Fruit fly (Drosophila melanogaster) whole organism, wandering third instar larva: ENCODE data around the gene CG13311.
A peak's percentile ranks its signal among the peaks of the same experiment; 100 is the strongest.

Experiments used
- Abd-B ChIP-seq: fragments of >200 bp; optimal IDR thresholded peaks from 2 replicates; lab custom pipeline; 2017; ENCODE audit warnings: missing biosample characterization, missing genetic modification characterization
- CG32264 ChIP-seq: fragments of 200-800 bp; sonication (Bioruptor generic); optimal IDR thresholded peaks from 2 replicates; lab custom pipeline; 2016; ENCODE audit warnings: missing biosample characterization, missing genetic modification characterization
- CG9705 ChIP-seq: fragments of 200-800 bp; sonication (Bioruptor generic); optimal IDR thresholded peaks from 2 replicates; lab custom pipeline; 2018; ENCODE audit warnings: missing biosample characterization, mild to moderate bottlenecking, missing genetic modification characterization
- CrebA ChIP-seq: fragments of 200-800 bp; sonication (Bioruptor generic); optimal IDR thresholded peaks from 2 replicates; lab custom pipeline; 2016; ENCODE audit warnings: missing biosample characterization, mild to moderate bottlenecking, missing genetic modification characterization, borderline replicate concordance
- Dif ChIP-seq: fragments of 200-275, 200-300 bp; sonication (Bioruptor generic); optimal IDR thresholded peaks from 2 replicates; lab custom pipeline; 2018; ENCODE audit warnings: missing biosample characterization, missing genetic modification characterization; ENCODE audit not compliant: partially characterized antibody
- GATAd ChIP-seq: sonication (Bioruptor generic); optimal IDR thresholded peaks from 2 replicates; lab custom pipeline; 2016; ENCODE audit warnings: missing biosample characterization, missing genetic modification characterization
- HLH106 ChIP-seq: fragments of 200-800 bp; optimal IDR thresholded peaks from 3 replicates; lab custom pipeline; 2019; ENCODE audit warnings: missing biosample characterization, mild to moderate bottlenecking, missing genetic modification characterization, moderate library complexity
- Hnf4 ChIP-seq: fragments of 200-800 bp; sonication (Bioruptor generic); optimal IDR thresholded peaks from 2 replicates; lab custom pipeline; 2016; ENCODE audit warnings: missing biosample characterization, mild to moderate bottlenecking, missing genetic modification characterization
- Hr78 ChIP-seq: fragments of >200 bp; optimal IDR thresholded peaks from 2 replicates; lab custom pipeline; 2017; ENCODE audit warnings: missing biosample characterization, missing genetic modification characterization
- Hr83 ChIP-seq: fragments of 200-300 bp; sonication (Bioruptor generic); optimal IDR thresholded peaks from 2 replicates; lab custom pipeline; 2016; ENCODE audit warnings: missing biosample characterization, mild to moderate bottlenecking, missing genetic modification characterization, moderate library complexity; ENCODE audit not compliant: poor library complexity, severe bottlenecking
- Jra ChIP-seq: sonication (Bioruptor generic); optimal IDR thresholded peaks from 2 replicates; lab custom pipeline; 2016; ENCODE audit warnings: missing biosample characterization, missing genetic modification characterization
- Mio ChIP-seq: sonication (Bioruptor generic); optimal IDR thresholded peaks from 2 replicates; lab custom pipeline; 2016; ENCODE audit warnings: missing biosample characterization, missing genetic modification characterization
- Myc ChIP-seq: fragments of >200 bp; optimal IDR thresholded peaks from 2 replicates; lab custom pipeline; 2017
- N ChIP-seq: fragments of >200 bp; optimal IDR thresholded peaks from 2 replicates; lab custom pipeline; 2018; ENCODE audit warnings: missing biosample characterization, missing external identifiers, missing genetic modification characterization
- OdsH ChIP-seq: fragments of 200-800 bp; sonication (Bioruptor generic); optimal IDR thresholded peaks from 2 replicates; lab custom pipeline; 2016; ENCODE audit warnings: missing biosample characterization, mild to moderate bottlenecking, missing genetic modification characterization
- Rel ChIP-seq, 2 experiments: fragments of 200-800 bp; sonication (Bioruptor generic) in 1 of 2; optimal IDR thresholded peaks; 2 replicates in 1 of 2; 3 replicates in 1 of 2; lab custom pipeline; 2016 to 2019; ENCODE audit warnings: mild to moderate bottlenecking in 2 of 2, missing biosample characterization in 2 of 2, missing genetic modification characterization in 2 of 2, moderate library complexity in 1 of 2
- Sp1 ChIP-seq: fragments of 200-800 bp; sonication (Bioruptor generic); optimal IDR thresholded peaks from 3 replicates; lab custom pipeline; 2019; ENCODE audit warnings: missing biosample characterization, mild to moderate bottlenecking, missing genetic modification characterization, moderate library complexity
- Vsx2 ChIP-seq: fragments of 200-300, 225-300 bp; sonication (Bioruptor generic); optimal IDR thresholded peaks from 2 replicates; lab custom pipeline; 2018; ENCODE audit warnings: missing biosample characterization, missing genetic modification characterization; ENCODE audit not compliant: partially characterized antibody
- br ChIP-seq: fragments of 200-800 bp; sonication (Bioruptor generic); optimal IDR thresholded peaks from 2 replicates; lab custom pipeline; 2016; ENCODE audit warnings: missing biosample characterization, missing genetic modification characterization
- brk ChIP-seq: fragments of 200-800 bp; sonication (Bioruptor generic); optimal IDR thresholded peaks from 2 replicates; lab custom pipeline; 2016; ENCODE audit warnings: missing biosample characterization, mild to moderate bottlenecking, missing genetic modification characterization
- dl ChIP-seq, 2 experiments: fragments of 175-275, 200-275 bp in 1 of 2; fragments of 200-275 bp in 1 of 2; sonication (Bioruptor generic); optimal IDR thresholded peaks; lab custom pipeline; 2018; ENCODE audit warnings: mild to moderate bottlenecking in 2 of 2, missing biosample characterization in 2 of 2, missing genetic modification characterization in 2 of 2, moderate library complexity in 2 of 2; ENCODE audit not compliant: partially characterized antibody in 2 of 2, insufficient read depth in 1 of 2
- dmrt93B ChIP-seq: fragments of 200-800 bp; sonication (Bioruptor generic); optimal IDR thresholded peaks from 2 replicates; lab custom pipeline; 2018; ENCODE audit warnings: missing biosample characterization, mild to moderate bottlenecking, missing genetic modification characterization
- dsf ChIP-seq: sonication (Bioruptor generic); optimal IDR thresholded peaks from 2 replicates; lab custom pipeline; 2016; ENCODE audit warnings: missing biosample characterization, missing genetic modification characterization, borderline replicate concordance
- ey ChIP-seq: fragments of 200-800 bp; sonication (Bioruptor generic); optimal IDR thresholded peaks from 2 replicates; lab custom pipeline; 2016; ENCODE audit warnings: missing biosample characterization, missing genetic modification characterization
- foxo ChIP-seq, 2 experiments: fragments of 200-800 bp; sonication (Bioruptor generic); optimal IDR thresholded peaks; 2 replicates in 1 of 2; 3 replicates in 1 of 2; lab custom pipeline; 2016 to 2017; ENCODE audit warnings: missing biosample characterization in 2 of 2, missing genetic modification characterization in 2 of 2
- fru ChIP-seq: fragments of 200-800 bp; sonication (Bioruptor generic); optimal IDR thresholded peaks from 3 replicates; lab custom pipeline; 2016; ENCODE audit warnings: missing biosample characterization, mild to moderate bottlenecking, missing genetic modification characterization
- h ChIP-seq: fragments of 200-800 bp; sonication (Bioruptor generic); optimal IDR thresholded peaks from 3 replicates; lab custom pipeline; 2016; ENCODE audit warnings: missing biosample characterization, mild to moderate bottlenecking, missing genetic modification characterization
- jim ChIP-seq: fragments of 175-275, 200-325 bp; sonication (Bioruptor generic); optimal IDR thresholded peaks from 2 replicates; lab custom pipeline; 2016; ENCODE audit warnings: missing biosample characterization, mild to moderate bottlenecking, missing genetic modification characterization
- lola ChIP-seq: fragments of >200 bp; optimal IDR thresholded peaks from 2 replicates; lab custom pipeline; 2017; ENCODE audit warnings: missing biosample characterization, missing genetic modification characterization
- pan ChIP-seq: fragments of >200 bp; optimal IDR thresholded peaks from 2 replicates; lab custom pipeline; 2017
- psq ChIP-seq: fragments of 200-800 bp; sonication (Bioruptor generic); optimal IDR thresholded peaks from 3 replicates; lab custom pipeline; 2017; ENCODE audit warnings: missing biosample characterization, mild to moderate bottlenecking, missing genetic modification characterization, moderate library complexity
- rgr ChIP-seq: fragments of 200-800 bp; sonication (Bioruptor generic); optimal IDR thresholded peaks from 3 replicates; lab custom pipeline; 2016; ENCODE audit warnings: missing biosample characterization, mild to moderate bottlenecking, missing genetic modification characterization
- sage ChIP-seq: fragments of 200-800 bp; sonication (Bioruptor generic); optimal IDR thresholded peaks from 2 replicates; lab custom pipeline; 2016; ENCODE audit warnings: missing biosample characterization, mild to moderate bottlenecking, missing genetic modification characterization
- sv ChIP-seq: fragments of 200-800 bp; sonication (Bioruptor generic); optimal IDR thresholded peaks from 3 replicates; lab custom pipeline; 2016; ENCODE audit warnings: missing biosample characterization, missing genetic modification characterization
- tai ChIP-seq: sonication (Bioruptor generic); optimal IDR thresholded peaks from 2 replicates; lab custom pipeline; 2016; ENCODE audit warnings: missing biosample characterization, missing genetic modification characterization
- usp ChIP-seq: fragments of >200 bp; optimal IDR thresholded peaks from 2 replicates; lab custom pipeline; 2017; ENCODE audit warnings: missing biosample characterization, missing genetic modification characterization
- woc ChIP-seq: sonication (Bioruptor generic); optimal IDR thresholded peaks from 2 replicates; lab custom pipeline; 2016; ENCODE audit warnings: missing biosample characterization, mild to moderate bottlenecking, missing genetic modification characterization

The CG13311 gene

dm6 chr3L:8825030-8825407, 23.1 kb upstream of the CG13311 start:
- no peak for TF ChIP-seq tai (GFP tag; lab: Kevin White, UChicago)
- TF ChIP-seq CG32264 (GFP tag; lab: Kevin White, UChicago): no peak
- TF ChIP-seq fru (GFP tag; lab: Kevin White, UChicago): no peak
- no peak for TF ChIP-seq Myc
- no peak for TF ChIP-seq Mio (GFP tag; lab: Kevin White, UChicago)
- TF ChIP-seq GATAd (GFP tag; lab: Kevin White, UChicago): no peak
- no peak for TF ChIP-seq CG9705 (GFP tag; lab: Kevin White, UChicago)
- TF ChIP-seq Vsx2 (GFP tag; lab: Kevin White, UChicago): peak; percentile 84
- no peak for TF ChIP-seq Hr83 (GFP tag; lab: Kevin White, UChicago)
- TF ChIP-seq lola: no peak
- peak in 1 of 2 experiments; percentile 44 for TF ChIP-seq dl (GFP tag; optimal IDR thresholded peaks at IDR 0.05; lab: Kevin White, UChicago; ENCODE audit: insufficient read depth in 1 of 2, partially characterized antibody in 2 of 2)
- TF ChIP-seq pan: no peak
- no peak for TF ChIP-seq Sp1
- TF ChIP-seq sage (GFP tag; lab: Kevin White, UChicago): peak; percentile 50
- TF ChIP-seq ey (GFP tag; lab: Kevin White, UChicago): no peak
- TF ChIP-seq jim: no peak
- peak; percentile 78 for TF ChIP-seq Rel (GFP tag; optimal IDR thresholded peaks at IDR 0.05; lab: Kevin White, UChicago)
- TF ChIP-seq Rel (tag; optimal IDR thresholded peaks at IDR 0.05; lab: Kevin White, UChicago): peak; percentile 94
- TF ChIP-seq psq (GFP tag; lab: Kevin White, UChicago): peak; percentile 32
- TF ChIP-seq brk (GFP tag; lab: Kevin White, UChicago): peak; percentile 74
- no peak for TF ChIP-seq Jra
- no peak for TF ChIP-seq usp (GFP tag; lab: Kevin White, UChicago)
- no peak for TF ChIP-seq rgr
- TF ChIP-seq Hnf4 (GFP tag; lab: Kevin White, UChicago): no peak
- TF ChIP-seq dsf (GFP tag; lab: Kevin White, UChicago): no peak
- TF ChIP-seq woc (GFP tag; lab: Kevin White, UChicago): no peak
- TF ChIP-seq Dif (GFP tag; lab: Kevin White, UChicago): peak; percentile 76
- no peak for TF ChIP-seq HLH106 (tag; lab: Kevin White, UChicago)
- TF ChIP-seq CrebA (GFP tag; lab: Kevin White, UChicago): peak; percentile 68
- peak; percentile 6 for TF ChIP-seq br

dm6 chr3L:8824403-8825029, 22.6 kb upstream of the CG13311 start:
- TF ChIP-seq Jra (peak; percentile 2), N (GFP tag; lab: Kevin White, UChicago) (no peak), h (GFP tag; lab: Kevin White, UChicago) (no peak), OdsH (GFP tag; lab: Kevin White, UChicago) (no peak), sv (GFP tag; lab: Kevin White, UChicago) (no peak), woc (GFP tag; lab: Kevin White, UChicago) (peak; percentile 30), foxo (GFP tag; optimal IDR thresholded peaks at IDR 0.05; lab: Kevin White, UChicago) (peak in 1 of 2 experiments; percentile 18), HLH106 (tag; lab: Kevin White, UChicago) (no peak), dmrt93B (GFP tag; lab: Kevin White, UChicago) (no peak), fru (GFP tag; lab: Kevin White, UChicago) (peak; percentile 56)

dm6 chr3L:8823730-8824374, 21.9 kb upstream of the CG13311 start:
- peak; percentile 47 for TF ChIP-seq brk (GFP tag; lab: Kevin White, UChicago)
- peak; percentile 65 for TF ChIP-seq OdsH (GFP tag; lab: Kevin White, UChicago)
- peak; percentile 76 for TF ChIP-seq rgr
- no peak for TF ChIP-seq Abd-B
- TF ChIP-seq jim: no peak
- no peak for TF ChIP-seq tai (GFP tag; lab: Kevin White, UChicago)
- TF ChIP-seq Hr83 (GFP tag; lab: Kevin White, UChicago): no peak
- TF ChIP-seq dsf (GFP tag; lab: Kevin White, UChicago): no peak
- TF ChIP-seq psq (GFP tag; lab: Kevin White, UChicago): peak; percentile 46
- TF ChIP-seq woc (GFP tag; lab: Kevin White, UChicago): peak; percentile 39
- no peak for TF ChIP-seq Mio (GFP tag; lab: Kevin White, UChicago)
- no peak for TF ChIP-seq Hr78 (GFP tag; lab: Kevin White, UChicago)
- TF ChIP-seq foxo (GFP tag; optimal IDR thresholded peaks at IDR 0.05; lab: Kevin White, UChicago): peak in 1 of 2 experiments; percentile 31
- peak; percentile 62 for TF ChIP-seq ey (GFP tag; lab: Kevin White, UChicago)
- TF ChIP-seq N (GFP tag; lab: Kevin White, UChicago): no peak
- TF ChIP-seq br: peak; percentile 37
- TF ChIP-seq CG9705 (GFP tag; lab: Kevin White, UChicago): no peak
- TF ChIP-seq Hnf4 (GFP tag; lab: Kevin White, UChicago): peak; percentile 50
- TF ChIP-seq fru (GFP tag; lab: Kevin White, UChicago): no peak
- TF ChIP-seq HLH106 (tag; lab: Kevin White, UChicago): peak; percentile 57
- TF ChIP-seq h (GFP tag; lab: Kevin White, UChicago): peak; percentile 63
- no peak for TF ChIP-seq lola
- no peak for TF ChIP-seq pan
- TF ChIP-seq Rel (GFP tag; optimal IDR thresholded peaks at IDR 0.05; lab: Kevin White, UChicago): no peak
- peak; percentile 83 for TF ChIP-seq Rel (tag; optimal IDR thresholded peaks at IDR 0.05; lab: Kevin White, UChicago)
- TF ChIP-seq Sp1: peak; percentile 67
- TF ChIP-seq Vsx2 (GFP tag; lab: Kevin White, UChicago): no peak
